Fruit fly (Drosophila melanogaster): ENCODE measurements around the gene Rev1.
A peak's percentile ranks its signal among the peaks of the same experiment; 100 is the strongest.

The Rev1 gene

dm6 chr3L:622357-622834 lies 31.8 kb upstream of the Rev1 start (continued):
- peak; percentile 31 for TF ChIP-seq NC2β (GFP tag; optimal IDR thresholded peaks at IDR 0.05)
- peak; percentile 31 for TF ChIP-seq CG30020 (tag; optimal IDR thresholded peaks at IDR 0.05)
- TF ChIP-seq pum (GFP tag; optimal IDR thresholded peaks at IDR 0.05), result peak; percentile 9
- peak; percentile 48 for TF ChIP-seq CG10209 (GFP tag; optimal IDR thresholded peaks at IDR 0.05)
- no peak for TF ChIP-seq ro (GFP tag; IDR thresholded peaks at IDR 0.05)
- TF ChIP-seq sisA (GFP tag; IDR thresholded peaks at IDR 0.05), result peak; percentile 48
- TF ChIP-seq kay (GFP tag; optimal IDR thresholded peaks at IDR 0.05), result peak; percentile 13
- TF ChIP-seq CG10543 (GFP tag; optimal IDR thresholded peaks at IDR 0.05), result no peak
- TF ChIP-seq Camta (GFP tag; optimal IDR thresholded peaks at IDR 0.05), result peak; percentile 28
- peak in 1 of 2 experiments; percentile 14 for TF ChIP-seq dpn (GFP tag; optimal IDR thresholded peaks at IDR 0.05)
- TF ChIP-seq CG2678 (tag; optimal IDR thresholded peaks at IDR 0.05), result peak; percentile 46
- TF ChIP-seq CG12236 (GFP tag; optimal IDR thresholded peaks at IDR 0.05), result peak; percentile 5
- peak; percentile 38; the same call in 2 of the 3 replicates for TF ChIP-seq row (GFP tag; IDR thresholded peaks at IDR 0.05)
- TF ChIP-seq CG10979 (tag; optimal IDR thresholded peaks at IDR 0.05), result peak; percentile 87
- TF ChIP-seq Lhr (GFP tag; optimal IDR thresholded peaks at IDR 0.05), result peak; percentile 17
- peak; percentile 74 for TF ChIP-seq phol (tag; optimal IDR thresholded peaks at IDR 0.05)
- peak; percentile 78 for TF ChIP-seq CG10267 (tag; optimal IDR thresholded peaks at IDR 0.05)
- TF ChIP-seq CG13775 (GFP tag; optimal IDR thresholded peaks at IDR 0.05), result peak; percentile 69
- peak; percentile 57 for TF ChIP-seq fd96Cb (tag; optimal IDR thresholded peaks at IDR 0.05)
- TF ChIP-seq CG2712 (tag; optimal IDR thresholded peaks at IDR 0.05), result peak; percentile 84
- TF ChIP-seq CG17328 (GFP tag; IDR thresholded peaks at IDR 0.05), result 0 out of 2 replicates have a peak, but pooled peaks have one; percentile 3
- peak; percentile 91 for TF ChIP-seq zf30C (GFP tag; optimal IDR thresholded peaks at IDR 0.05)
- TF ChIP-seq gcm2 (GFP tag; optimal IDR thresholded peaks at IDR 0.05), result no peak
- peak; percentile 85 for TF ChIP-seq CG14710 (tag; optimal IDR thresholded peaks at IDR 0.05)
- no peak for TF ChIP-seq scrt (GFP tag; optimal IDR thresholded peaks at IDR 0.05)
- peak; percentile 60 for TF ChIP-seq kni (GFP tag; optimal IDR thresholded peaks at IDR 0.05)
- TF ChIP-seq CG17361 (GFP tag; IDR thresholded peaks at IDR 0.05), result peak; percentile 88
- TF ChIP-seq onecut (GFP tag; IDR thresholded peaks at IDR 0.05), result peak; percentile 23; the same call in 1 of the 2 replicates
- TF ChIP-seq CG10366 (GFP tag; IDR thresholded peaks at IDR 0.05), result no peak
- TF ChIP-seq unpg (GFP tag; optimal IDR thresholded peaks at IDR 0.05), result peak; percentile 56
- peak; percentile 64 for TF ChIP-seq Ssrp (tag; optimal IDR thresholded peaks at IDR 0.05)
- peak; percentile 74 for TF ChIP-seq Spps (tag; optimal IDR thresholded peaks at IDR 0.05)
- peak; percentile 10 for TF ChIP-seq Mes4 (GFP tag; optimal IDR thresholded peaks at IDR 0.05)
- TF ChIP-seq ssp (GFP tag; IDR thresholded peaks at IDR 0.05), result 0 out of 2 replicates have a peak, but pooled peaks have one; percentile 9
- TF ChIP-seq CoRest (tag; optimal IDR thresholded peaks at IDR 0.05), result peak; percentile 66
- TF ChIP-seq CG3838 (GFP tag; optimal IDR thresholded peaks at IDR 0.05), result no peak
- no peak for TF ChIP-seq sima (GFP tag; optimal IDR thresholded peaks at IDR 0.05)
- no peak for TF ChIP-seq Aef1 (GFP tag; IDR thresholded peaks at IDR 0.05)
- peak; percentile 70 for TF ChIP-seq zfh1 (GFP tag; IDR thresholded peaks at IDR 0.05)
- TF ChIP-seq gcm (GFP tag; optimal IDR thresholded peaks at IDR 0.05), result peak; percentile 62
- peak; percentile 77 for TF ChIP-seq CG17829 (tag; optimal IDR thresholded peaks at IDR 0.05)
- TF ChIP-seq CG7839 (tag; optimal IDR thresholded peaks at IDR 0.05), result peak; percentile 55
- TF ChIP-seq Xbp1 (GFP tag; optimal IDR thresholded peaks at IDR 0.05), result peak; percentile 35
- peak; percentile 81 for TF ChIP-seq CG2202 (tag; optimal IDR thresholded peaks at IDR 0.05)
- TF ChIP-seq CG17802 (tag; optimal IDR thresholded peaks at IDR 0.05), result peak; percentile 10
- TF ChIP-seq dmrt11E (tag; optimal IDR thresholded peaks at IDR 0.05), result peak; percentile 95
- TF ChIP-seq CG7271 (tag; optimal IDR thresholded peaks at IDR 0.05), result peak; percentile 24
- TF ChIP-seq seq (GFP tag; IDR thresholded peaks at IDR 0.05), result no peak
- peak; percentile 76 for TF ChIP-seq CG12391 (tag; optimal IDR thresholded peaks at IDR 0.05)
- 0 out of 2 replicates have a peak, but pooled peaks have one; percentile 10 for TF ChIP-seq CG10959 (GFP tag; IDR thresholded peaks at IDR 0.05)
